Worm (Caenorhabditis elegans): ENCODE data around the gene F55C5.17.

DNA sequence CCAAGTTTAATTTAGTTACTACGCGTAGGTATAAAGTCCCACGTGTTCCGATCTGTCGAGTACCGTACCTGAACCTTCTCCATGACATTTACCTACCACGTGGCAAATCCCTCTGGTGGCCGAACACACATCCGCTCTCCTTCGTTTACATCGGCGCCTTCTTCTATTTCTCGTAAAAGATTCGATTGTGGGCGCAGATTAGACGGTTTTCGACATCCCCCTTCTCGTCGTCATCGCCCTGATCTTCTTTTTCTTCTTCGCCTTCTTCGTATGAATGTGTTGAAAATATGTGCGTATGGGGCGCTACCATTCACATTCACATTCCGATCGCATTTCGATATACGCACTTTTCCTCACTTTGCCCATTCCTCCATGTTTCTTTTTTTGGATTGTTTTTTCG is 5.5 kb upstream of the F55C5.17 start:
- no peak for TF ChIP-seq him-1 (tag; optimal IDR thresholded peaks at IDR 0.05)
- TF ChIP-seq W03F9.2 (tag; optimal IDR thresholded peaks at IDR 0.05): no peak

Measured in whole organism, L4/young adult.